Fruit fly (Drosophila melanogaster): Measurements from ENCODE around the gene Traf6.

The Traf6 gene

DNA sequence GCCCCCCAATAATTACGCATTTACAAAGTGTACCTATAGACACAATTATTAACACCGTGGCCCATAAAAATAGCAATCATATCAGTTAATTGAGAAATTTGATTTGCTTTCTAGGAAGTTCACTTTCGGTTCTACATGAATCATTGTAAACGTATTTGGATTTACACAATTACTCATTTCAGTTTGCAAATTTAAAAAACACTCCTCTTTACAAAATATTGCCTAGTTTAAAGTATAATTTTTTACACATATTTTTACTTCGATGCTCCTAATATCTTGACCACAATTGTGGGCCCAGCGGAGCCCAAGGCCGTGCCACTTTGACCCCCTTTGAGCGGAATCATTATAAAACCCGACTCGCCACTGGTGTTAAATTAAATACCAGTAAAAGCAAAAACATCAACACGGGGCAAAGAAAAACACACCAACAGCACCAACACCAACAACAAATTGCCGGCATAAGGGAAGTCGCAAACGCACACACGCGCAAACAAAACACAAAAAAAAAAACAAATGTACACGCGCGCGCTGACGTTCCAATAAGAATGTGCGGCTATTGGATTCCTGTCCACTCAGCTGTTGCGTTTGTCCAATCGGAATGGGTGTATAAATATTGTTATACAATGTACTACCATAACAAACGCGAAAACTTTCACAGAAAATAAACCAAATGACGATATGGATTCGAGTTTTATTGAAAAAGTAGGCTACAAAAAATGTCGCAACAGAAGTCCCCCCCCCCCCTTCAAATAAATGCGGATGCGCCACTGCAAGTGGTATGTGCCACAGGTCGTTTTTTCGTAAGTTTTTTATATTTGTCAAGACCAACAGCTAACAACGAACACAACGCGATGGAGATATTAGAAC is 42.5 kb downstream of the Traf6 start (continued):
- peak; percentile 25 for TF ChIP-seq CG10669 (GFP tag; optimal IDR thresholded peaks at IDR 0.05)
- TF ChIP-seq Blimp-1 (GFP tag; optimal IDR thresholded peaks at IDR 0.05) = no peak
- TF ChIP-seq OdsH (GFP tag; optimal IDR thresholded peaks at IDR 0.05) = peak; percentile 7
- TF ChIP-seq acj6 (GFP tag; optimal IDR thresholded peaks at IDR 0.05) = peak; percentile 13
- peak; percentile 10 for TF ChIP-seq cyc (GFP tag; optimal IDR thresholded peaks at IDR 0.05)
- TF ChIP-seq Ets21C (GFP tag; optimal IDR thresholded peaks at IDR 0.05) = no peak
- 0 out of 2 replicates have a peak, but pooled peaks have one; percentile 33 for TF ChIP-seq CG15336 (GFP tag; IDR thresholded peaks at IDR 0.05)
- no peak for TF ChIP-seq CG8319 (GFP tag; optimal IDR thresholded peaks at IDR 0.05)
- TF ChIP-seq esn (GFP tag; optimal IDR thresholded peaks at IDR 0.05) = peak; percentile 5

dm6 chrX:8113386-8114279 is 43.6 kb downstream of the Traf6 start:
- peak; percentile 28; the same call in 1 of the 3 replicates for TF ChIP-seq eg (GFP tag; IDR thresholded peaks at IDR 0.05)
- peak; percentile 24 for TF ChIP-seq Hr4 (GFP tag; optimal IDR thresholded peaks at IDR 0.05)
- 0 out of 3 replicates have a peak, but pooled peaks have one; percentile 17 for TF ChIP-seq CG6163 (GFP tag; IDR thresholded peaks at IDR 0.05)
- no peak for TF ChIP-seq CG9139 (GFP tag; optimal IDR thresholded peaks at IDR 0.05)
- peak; percentile 31 for TF ChIP-seq fkh (GFP tag; optimal IDR thresholded peaks at IDR 0.05)
- no peak for TF ChIP-seq Hr38 (GFP tag; optimal IDR thresholded peaks at IDR 0.05)
- TF ChIP-seq Lpt (GFP tag; optimal IDR thresholded peaks at IDR 0.05) = no peak
- TF ChIP-seq CG6808 (GFP tag; optimal IDR thresholded peaks at IDR 0.05) = no peak
- TF ChIP-seq topi (GFP tag; optimal IDR thresholded peaks at IDR 0.05) = peak; percentile 21
- no peak for TF ChIP-seq CG11902 (GFP tag; optimal IDR thresholded peaks at IDR 0.05)
- peak; percentile 50; the same call in 1 of the 2 replicates for TF ChIP-seq CG11294 (GFP tag; IDR thresholded peaks at IDR 0.05)
- peak; percentile 17 for TF ChIP-seq CG10631 (GFP tag; optimal IDR thresholded peaks at IDR 0.05)
- peak; percentile 30 for TF ChIP-seq lz (GFP tag; optimal IDR thresholded peaks at IDR 0.05)
- TF ChIP-seq CG6792 (GFP tag; optimal IDR thresholded peaks at IDR 0.05) = peak; percentile 0
- TF ChIP-seq svp (GFP tag) = peak; percentile 31
- peak; percentile 15 for TF ChIP-seq acj6 (GFP tag; optimal IDR thresholded peaks at IDR 0.05)
- peak; percentile 3 for TF ChIP-seq CG31627 (GFP tag; optimal IDR thresholded peaks at IDR 0.05)
- TF ChIP-seq Eip78C (GFP tag) = peak; percentile 54
- TF ChIP-seq Ets96B (tag; optimal IDR thresholded peaks at IDR 0.05) = no peak
- peak; percentile 6 for TF ChIP-seq CG32006 (GFP tag; optimal IDR thresholded peaks at IDR 0.05)
- TF ChIP-seq Met (GFP tag; optimal IDR thresholded peaks at IDR 0.05) = peak; percentile 3
- peak; percentile 15 for TF ChIP-seq esn (GFP tag; optimal IDR thresholded peaks at IDR 0.05)
- TF ChIP-seq cyc (GFP tag; optimal IDR thresholded peaks at IDR 0.05) = peak; percentile 13
- no peak for TF ChIP-seq CG8632 (GFP tag; optimal IDR thresholded peaks at IDR 0.05)
- TF ChIP-seq CG6276 (GFP tag; optimal IDR thresholded peaks at IDR 0.05) = no peak
- peak; percentile 25 for TF ChIP-seq Hr39 (GFP tag; optimal IDR thresholded peaks at IDR 0.05)
- peak; percentile 5 for TF ChIP-seq achi (GFP tag; optimal IDR thresholded peaks at IDR 0.05)
- no peak for TF ChIP-seq spab (GFP tag; optimal IDR thresholded peaks at IDR 0.05)
- 0 out of 2 replicates have a peak, but pooled peaks have one; percentile 16 for TF ChIP-seq CG15336 (GFP tag; IDR thresholded peaks at IDR 0.05)
- TF ChIP-seq pdm3 (GFP tag; optimal IDR thresholded peaks at IDR 0.05) = peak; percentile 36

- TF ChIP-seq Smox (GFP tag; optimal IDR thresholded peaks at IDR 0.05) (no peak), CG6792 (GFP tag; optimal IDR thresholded peaks at IDR 0.05) (no peak), CG31627 (GFP tag; optimal IDR thresholded peaks at IDR 0.05) (no peak), dac (GFP tag; optimal IDR thresholded peaks at IDR 0.05) (no peak), Met (GFP tag; optimal IDR thresholded peaks at IDR 0.05) (peak; percentile 2), CG9139 (GFP tag; optimal IDR thresholded peaks at IDR 0.05) (no peak), esn (GFP tag; optimal IDR thresholded peaks at IDR 0.05) (peak; percentile 8), Eip78C (GFP tag) (peak; percentile 59), lz (GFP tag; optimal IDR thresholded peaks at IDR 0.05) (peak; percentile 10), svp (GFP tag) (peak; percentile 51)
Observed at dm6 chrX:8112715-8113114, 44.5 kb downstream of the Traf6 start.
